Worm (Caenorhabditis elegans): Measurements from ENCODE around the gene F54A3.6.

DNA sequence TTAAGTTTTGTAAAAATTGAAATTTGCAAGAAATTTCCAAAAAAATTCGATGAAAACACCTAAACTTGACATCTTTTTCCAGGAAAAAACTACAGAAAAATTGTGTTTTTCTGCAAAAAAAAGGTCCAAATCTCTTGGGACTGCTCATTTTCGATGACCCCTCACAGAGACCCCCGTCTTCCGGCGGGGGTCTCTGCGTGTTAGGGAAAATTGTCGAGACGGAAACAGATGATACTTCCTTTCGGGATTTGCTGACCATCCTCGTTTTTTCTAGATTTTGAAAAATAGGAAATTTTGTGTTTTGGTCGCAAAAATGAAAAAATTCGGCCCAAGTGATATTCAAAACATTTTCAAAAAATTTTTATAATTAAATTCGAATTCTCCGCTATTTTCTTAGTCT is 40.9 kb downstream of the F54A3.6 start:
- TF ChIP-seq unc-39 (tag; optimal IDR thresholded peaks at IDR 0.05) = no peak
- no peak for TF ChIP-seq unc-62 (GFP tag; optimal IDR thresholded peaks at IDR 0.05)
- no peak for TF ChIP-seq ztf-11 (tag; optimal IDR thresholded peaks at IDR 0.05)
